Worm (Caenorhabditis elegans) whole organism, mixed stage, embryonic: ENCODE data around the gene C04H5.7.

Source experiments
- M03D4.4 ChIP-seq: sonication (generic microtip); optimal IDR thresholded peaks from 2 replicates; lab custom pipeline; 2017; ENCODE audit warnings: mild to moderate bottlenecking, missing genetic modification characterization, missing compliant biosample characterization
- bed-3 ChIP-seq: fragments of 200-800 bp; sonication (Bioruptor generic); optimal IDR thresholded peaks from 3 replicates; lab custom pipeline; 2018; ENCODE audit warnings: mild to moderate bottlenecking, missing genetic modification characterization, moderate library complexity, missing compliant biosample characterization
- blmp-1 ChIP-seq: fragments of 150-350 bp; optimal IDR thresholded peaks from 2 replicates; lab custom pipeline; 2014; ENCODE audit warnings: missing biosample characterization, missing genetic modification characterization
- ceh-39 ChIP-seq: fragments of 150-350 bp; optimal IDR thresholded peaks from 2 replicates; lab custom pipeline; 2014; ENCODE audit warnings: missing biosample characterization, missing genetic modification characterization
- ceh-43 ChIP-seq: fragments of 200-800 bp; sonication (Bioruptor generic); optimal IDR thresholded peaks from 2 replicates; lab custom pipeline; 2018; ENCODE audit warnings: mild to moderate bottlenecking, missing genetic modification characterization, moderate library complexity, missing compliant biosample characterization
- ceh-83 ChIP-seq: fragments of 200-800 bp; sonication (Bioruptor generic); optimal IDR thresholded peaks from 2 replicates; lab custom pipeline; 2018; ENCODE audit warnings: mild to moderate bottlenecking, missing genetic modification characterization, missing compliant biosample characterization
- ces-1 ChIP-seq: fragments of 150-350 bp; optimal IDR thresholded peaks from 2 replicates; lab custom pipeline; 2014; ENCODE audit warnings: missing biosample characterization, missing genetic modification reagents, missing genetic modification characterization
- cnd-1 ChIP-seq: fragments of 200-800 bp; sonication (Bioruptor generic); optimal IDR thresholded peaks from 2 replicates; lab custom pipeline; 2018; ENCODE audit warnings: mild to moderate bottlenecking, missing genetic modification characterization, missing compliant biosample characterization
- drap-1 ChIP-seq: fragments of 200-800 bp; sonication (Bioruptor generic); optimal IDR thresholded peaks from 3 replicates; lab custom pipeline; 2018; ENCODE audit warnings: mild to moderate bottlenecking, missing genetic modification characterization, missing compliant biosample characterization
- elt-1 ChIP-seq: sonication (generic microtip); optimal IDR thresholded peaks from 2 replicates; lab custom pipeline; 2017; ENCODE audit warnings: missing genetic modification characterization, mild to moderate bottlenecking, missing compliant biosample characterization, antibody characterized with exemption, moderate library complexity, borderline replicate concordance; ENCODE audit not compliant: insufficient read depth
- elt-3 ChIP-seq: fragments of 150-350 bp; optimal IDR thresholded peaks from 2 replicates; lab custom pipeline; 2014; ENCODE audit warnings: missing biosample characterization, missing genetic modification characterization
- flh-1 ChIP-seq: fragments of 200-800 bp; sonication (Bioruptor generic); optimal IDR thresholded peaks from 2 replicates; lab custom pipeline; 2018; ENCODE audit warnings: mild to moderate bottlenecking, missing genetic modification characterization, moderate library complexity, missing compliant biosample characterization
- ham-2 ChIP-seq: fragments of 200-800 bp; sonication (Bioruptor generic); optimal IDR thresholded peaks from 2 replicates; lab custom pipeline; 2018; ENCODE audit warnings: mild to moderate bottlenecking, missing genetic modification characterization, missing compliant biosample characterization
- hlh-1 ChIP-seq: fragments of 150-350 bp; optimal IDR thresholded peaks from 2 replicates; lab custom pipeline; 2014; ENCODE audit warnings: missing biosample characterization, missing genetic modification reagents, missing genetic modification characterization
- lin-13 ChIP-seq: fragments of 150-350 bp; optimal IDR thresholded peaks from 2 replicates; lab custom pipeline; 2014; ENCODE audit warnings: missing biosample characterization, missing genetic modification characterization
- lin-32 ChIP-seq: fragments of 200-800 bp; sonication (Bioruptor generic); optimal IDR thresholded peaks from 2 replicates; lab custom pipeline; 2018; ENCODE audit warnings: mild to moderate bottlenecking, missing genetic modification characterization, missing compliant biosample characterization
- lsy-2 ChIP-seq: fragments of 150-350 bp; optimal IDR thresholded peaks from 2 replicates; lab custom pipeline; 2014; ENCODE audit warnings: missing biosample characterization, missing genetic modification characterization
- mab-5 ChIP-seq: fragments of 150-350 bp; optimal IDR thresholded peaks from 2 replicates; lab custom pipeline; 2014; ENCODE audit warnings: missing biosample characterization, missing genetic modification characterization
- mep-1 ChIP-seq: fragments of 150-350 bp; optimal IDR thresholded peaks from 2 replicates; lab custom pipeline; 2017; ENCODE audit warnings: missing biosample characterization, missing genetic modification reagents, missing genetic modification characterization, inconsistent platforms
- mls-2 ChIP-seq: sonication (generic microtip); optimal IDR thresholded peaks from 2 replicates; lab custom pipeline; 2016; ENCODE audit warnings: mild to moderate bottlenecking, missing genetic modification characterization, moderate library complexity, missing compliant biosample characterization
- nhr-12 ChIP-seq: fragments of 150-350 bp; optimal IDR thresholded peaks from 2 replicates; lab custom pipeline; 2014; ENCODE audit warnings: missing biosample characterization, missing genetic modification characterization
- nhr-2 ChIP-seq: fragments of 150-350 bp; optimal IDR thresholded peaks from 2 replicates; lab custom pipeline; 2014; ENCODE audit warnings: missing biosample characterization, missing genetic modification characterization
- nhr-237 ChIP-seq: fragments of 150-350 bp; optimal IDR thresholded peaks from 2 replicates; lab custom pipeline; 2014; ENCODE audit warnings: missing biosample characterization, missing genetic modification characterization
- nhr-28 ChIP-seq: fragments of 150-350 bp; optimal IDR thresholded peaks from 2 replicates; lab custom pipeline; 2014; ENCODE audit warnings: missing biosample characterization, missing genetic modification characterization
- nhr-76 ChIP-seq: sonication (generic microtip); optimal IDR thresholded peaks from 2 replicates; lab custom pipeline; 2017; ENCODE audit warnings: missing biosample characterization, missing genetic modification characterization
- pha-4 ChIP-seq: fragments of 150-350 bp; optimal IDR thresholded peaks from 2 replicates; lab custom pipeline; 2018; ENCODE audit warnings: missing biosample characterization, missing genetic modification reagents, missing genetic modification characterization
- sem-2 ChIP-seq: fragments of 200-800 bp; sonication (Bioruptor generic); optimal IDR thresholded peaks from 2 replicates; lab custom pipeline; 2018; ENCODE audit warnings: mild to moderate bottlenecking, missing genetic modification characterization, missing compliant biosample characterization
- snpc-4 ChIP-seq: fragments of 150-350 bp; optimal IDR thresholded peaks from 2 replicates; lab custom pipeline; 2014; ENCODE audit warnings: missing biosample characterization, missing genetic modification characterization
- sptf-1 ChIP-seq: sonication (generic microtip); optimal IDR thresholded peaks from 2 replicates; lab custom pipeline; 2017; ENCODE audit warnings: mild to moderate bottlenecking, missing genetic modification characterization, moderate library complexity, missing compliant biosample characterization
- tbx-8 ChIP-seq: fragments of 200-800 bp; sonication (Bioruptor generic); optimal IDR thresholded peaks from 2 replicates; lab custom pipeline; 2018; ENCODE audit warnings: mild to moderate bottlenecking, missing genetic modification characterization, moderate library complexity, missing compliant biosample characterization
- unc-120 ChIP-seq: sonication (generic microtip); optimal IDR thresholded peaks from 2 replicates; lab custom pipeline; 2017; ENCODE audit warnings: missing genetic modification characterization, missing compliant biosample characterization; ENCODE audit not compliant: poor library complexity, severe bottlenecking
- unc-39 ChIP-seq: fragments of 150-350 bp; optimal IDR thresholded peaks from 2 replicates; lab custom pipeline; 2014; ENCODE audit warnings: missing biosample characterization, missing genetic modification characterization
- unc-62 ChIP-seq: fragments of 150-350 bp; optimal IDR thresholded peaks from 2 replicates; lab custom pipeline; 2014; ENCODE audit warnings: missing biosample characterization, missing genetic modification reagents, missing genetic modification characterization
- zip-8 ChIP-seq: fragments of 150-350 bp; optimal IDR thresholded peaks from 2 replicates; lab custom pipeline; 2014; ENCODE audit warnings: missing biosample characterization, missing genetic modification characterization
- ztf-11 ChIP-seq: fragments of 150-350 bp; optimal IDR thresholded peaks from 2 replicates; lab custom pipeline; 2014; ENCODE audit warnings: missing biosample characterization, missing genetic modification characterization

Gene C04H5.7

DNA sequence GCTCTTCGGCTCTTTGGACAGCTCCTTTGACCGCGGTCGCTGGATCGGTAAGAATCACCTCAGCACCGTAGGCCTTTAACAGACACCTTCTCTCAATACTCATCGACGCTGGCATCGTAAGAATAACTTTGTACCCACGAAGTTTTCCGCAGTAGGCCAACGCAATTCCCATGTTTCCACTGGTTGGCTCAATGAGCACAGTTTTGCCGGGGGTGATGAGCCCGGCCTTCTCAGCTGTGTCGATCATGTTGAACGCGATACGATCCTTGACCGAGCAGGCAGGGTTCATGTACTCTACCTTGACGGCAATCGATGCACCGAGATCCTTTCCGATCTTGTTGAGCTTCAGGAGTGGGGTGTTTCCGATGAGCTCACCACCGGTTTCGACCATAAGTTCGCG lies 43.7 kb upstream of the C04H5.7 start:
- TF ChIP-seq bed-3 (GFP tag; lab: Kevin White, UChicago) (no peak), lsy-2 (tag; lab: Kevin White, UChicago) (no peak), flh-1 (GFP tag; lab: Kevin White, UChicago) (no peak), tbx-8 (GFP tag; lab: Kevin White, UChicago) (no peak), nhr-237 (no peak), ham-2 (GFP tag; lab: Kevin White, UChicago) (no peak), nhr-76 (no peak), lin-32 (GFP tag; lab: Kevin White, UChicago) (no peak), unc-120 (tag; lab: Kevin White, UChicago) (no peak), nhr-12 (tag; lab: Kevin White, UChicago) (no peak), elt-3 (tag; lab: Kevin White, UChicago) (no peak), zip-8 (tag; lab: Kevin White, UChicago) (no peak)

DNA sequence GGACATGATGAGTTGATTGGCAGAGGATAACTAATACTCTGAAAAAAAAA lies 43.5 kb upstream of the C04H5.7 start, which contains the start of gene cysl-2:
cysl-2 (minus strand) TSS at position 38 of the 50 bp plus-strand sequence.
- TF ChIP-seq mls-2: no peak
- no peak for TF ChIP-seq cnd-1 (tag; lab: Kevin White, UChicago)
- no peak for TF ChIP-seq elt-3 (tag; lab: Kevin White, UChicago)
- TF ChIP-seq unc-39 (tag; lab: Kevin White, UChicago): no peak
- no peak for TF ChIP-seq ces-1 (GFP tag; lab: Kevin White, UChicago)
- no peak for TF ChIP-seq zip-8 (tag; lab: Kevin White, UChicago)

DNA sequence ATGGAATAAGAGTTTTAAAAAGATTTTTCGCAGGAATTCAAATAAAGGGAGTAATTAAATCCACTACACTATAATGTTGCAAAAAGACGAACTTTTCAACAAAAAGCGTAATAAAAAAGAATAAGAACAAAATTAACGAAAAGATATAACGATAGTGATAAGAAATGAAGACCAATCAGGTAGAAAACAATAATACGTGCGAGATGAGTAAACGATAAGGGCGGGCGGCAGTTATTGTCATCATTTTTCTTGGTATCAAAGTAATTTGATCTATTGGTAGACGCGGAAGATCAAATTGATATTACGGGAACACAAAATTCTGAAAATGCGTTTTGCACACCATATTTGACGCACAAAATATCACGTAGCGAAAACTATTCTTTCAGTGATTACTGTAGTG lies 43.3 kb upstream of the C04H5.7 start:
- TF ChIP-seq nhr-2 (tag; lab: Kevin White, UChicago) (no peak), elt-1 (tag; lab: Kevin White, UChicago) (peak; percentile 85), lin-13 (no peak), cnd-1 (tag; lab: Kevin White, UChicago) (no peak), elt-3 (tag; lab: Kevin White, UChicago) (no peak)

DNA sequence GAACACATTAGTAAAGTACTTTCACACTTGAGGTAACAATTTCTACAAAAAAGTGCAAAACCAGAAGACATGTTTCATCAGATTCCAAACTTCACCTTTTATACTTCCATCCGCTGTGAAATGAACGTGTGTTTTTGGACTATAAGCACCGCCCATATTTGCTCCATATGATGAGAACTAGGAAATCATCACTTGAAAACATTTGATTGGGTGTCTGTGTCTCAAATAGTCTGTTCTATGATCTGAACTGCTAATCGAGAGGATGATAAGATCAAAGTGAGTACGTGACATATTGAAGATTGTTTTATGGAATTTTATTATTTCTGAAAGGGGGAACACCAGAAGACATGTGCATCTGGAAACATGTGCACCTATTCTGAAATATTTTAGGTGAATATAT lies 42.4 kb upstream of the C04H5.7 start:
- no peak for TF ChIP-seq drap-1 (GFP tag; lab: Kevin White, UChicago)
- TF ChIP-seq M03D4.4 (tag; lab: Kevin White, UChicago): no peak
- TF ChIP-seq ceh-43 (GFP tag; lab: Kevin White, UChicago): no peak
- TF ChIP-seq snpc-4: no peak
- no peak for TF ChIP-seq flh-1 (GFP tag; lab: Kevin White, UChicago)
- TF ChIP-seq, all 35 proteins: peak for 0

DNA sequence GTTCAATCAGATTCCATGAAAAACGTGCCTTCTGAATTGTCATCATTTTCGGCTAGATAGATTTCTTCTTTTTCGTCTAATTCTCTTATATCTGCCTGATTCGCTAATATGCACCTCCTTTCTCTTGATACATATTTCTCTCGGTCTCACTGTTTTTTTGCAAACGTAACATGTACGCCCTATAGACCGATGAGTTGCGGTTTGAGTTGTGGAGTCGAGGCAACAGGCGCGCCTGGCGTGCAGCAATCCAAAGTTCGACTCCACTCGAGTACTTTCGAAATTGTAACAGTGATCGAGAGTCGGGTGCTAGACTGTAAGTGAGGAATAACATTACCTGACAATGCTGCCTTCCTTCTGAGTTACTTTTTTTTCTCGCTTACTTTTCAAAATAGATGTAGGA lies 40.9 kb upstream of the C04H5.7 start:
- TF ChIP-seq hlh-1 (tag; lab: Kevin White, UChicago): peak; percentile 87
- peak; percentile 54 for TF ChIP-seq mep-1 (tag; lab: Kevin White, UChicago)
- no peak for TF ChIP-seq snpc-4
- TF ChIP-seq unc-120 (tag; lab: Kevin White, UChicago): peak; percentile 90
- peak; percentile 87 for TF ChIP-seq sem-2 (GFP tag; lab: Kevin White, UChicago)
- no peak for TF ChIP-seq nhr-76
- no peak for TF ChIP-seq elt-1 (tag; lab: Kevin White, UChicago)
- TF ChIP-seq nhr-237: peak; percentile 70
- TF ChIP-seq mab-5: no peak
- TF ChIP-seq sptf-1: peak; percentile 94
- no peak for TF ChIP-seq blmp-1 (tag; lab: Kevin White, UChicago)
- peak; percentile 93 for TF ChIP-seq M03D4.4 (tag; lab: Kevin White, UChicago)
- TF ChIP-seq nhr-2 (tag; lab: Kevin White, UChicago): no peak
- peak; percentile 88 for TF ChIP-seq nhr-12 (tag; lab: Kevin White, UChicago)
- no peak for TF ChIP-seq unc-39 (tag; lab: Kevin White, UChicago)
- no peak for TF ChIP-seq ces-1 (GFP tag; lab: Kevin White, UChicago)
- peak; percentile 88 for TF ChIP-seq ceh-43 (GFP tag; lab: Kevin White, UChicago)
- peak; percentile 72 for TF ChIP-seq lin-13
- TF ChIP-seq unc-62 (GFP tag; lab: Kevin White, UChicago): peak; percentile 52
- TF ChIP-seq ceh-39 (tag; lab: Kevin White, UChicago): peak; percentile 39
- peak; percentile 71 for TF ChIP-seq flh-1 (GFP tag; lab: Kevin White, UChicago)
- TF ChIP-seq zip-8 (tag; lab: Kevin White, UChicago): no peak
- peak; percentile 88 for TF ChIP-seq drap-1 (GFP tag; lab: Kevin White, UChicago)
- peak; percentile 94 for TF ChIP-seq lin-32 (GFP tag; lab: Kevin White, UChicago)
- peak; percentile 96 for TF ChIP-seq ceh-83 (GFP tag; lab: Kevin White, UChicago)
- TF ChIP-seq ham-2 (GFP tag; lab: Kevin White, UChicago): peak; percentile 89
- TF ChIP-seq ztf-11 (tag; lab: Kevin White, UChicago): no peak
- peak; percentile 82 for TF ChIP-seq tbx-8 (GFP tag; lab: Kevin White, UChicago)
- TF ChIP-seq mls-2: peak; percentile 94
- TF ChIP-seq elt-3 (tag; lab: Kevin White, UChicago): peak; percentile 80
- TF ChIP-seq lsy-2 (tag; lab: Kevin White, UChicago): peak; percentile 49
- TF ChIP-seq bed-3 (GFP tag; lab: Kevin White, UChicago): peak; percentile 82
- peak; percentile 80 for TF ChIP-seq pha-4 (tag; lab: Kevin White, UChicago)
- TF ChIP-seq nhr-28 (tag; lab: Kevin White, UChicago): peak; percentile 63
- peak; percentile 94 for TF ChIP-seq cnd-1 (tag; lab: Kevin White, UChicago)
